Worm (Caenorhabditis elegans) whole organism, L1 larva: ENCODE data around the gene T21C12.8.
A peak's percentile ranks its signal among the peaks of the same experiment; 100 is the strongest.

Experiments used
- C16A3.4 ChIP-seq: fragments of 150-350 bp; optimal IDR thresholded peaks from 2 replicates; lab custom pipeline; 2014; ENCODE audit warnings: missing biosample characterization, missing genetic modification characterization
- F16B12.6 ChIP-seq: fragments of 150-350 bp; optimal IDR thresholded peaks from 2 replicates; lab custom pipeline; 2014; ENCODE audit warnings: missing biosample characterization, missing genetic modification characterization
- alr-1 ChIP-seq: fragments of 200-800 bp; sonication (Bioruptor generic); optimal IDR thresholded peaks from 2 replicates; lab custom pipeline; 2018; ENCODE audit warnings: borderline replicate concordance, mild to moderate bottlenecking, missing genetic modification characterization, missing compliant biosample characterization
- aly-2 ChIP-seq: fragments of 150-350 bp; optimal IDR thresholded peaks from 2 replicates; lab custom pipeline; 2014; ENCODE audit warnings: missing biosample characterization, missing genetic modification characterization
- blmp-1 ChIP-seq: fragments of 150-350 bp; optimal IDR thresholded peaks from 2 replicates; lab custom pipeline; 2014; ENCODE audit warnings: missing biosample characterization, missing genetic modification characterization
- ceh-63 ChIP-seq: fragments of 200-800 bp; sonication (Bioruptor generic); optimal IDR thresholded peaks from 2 replicates; lab custom pipeline; 2018; ENCODE audit warnings: mild to moderate bottlenecking, missing genetic modification characterization, missing compliant biosample characterization
- ceh-8 ChIP-seq: fragments of 200-800 bp; sonication (Bioruptor generic); optimal IDR thresholded peaks from 2 replicates; lab custom pipeline; 2018; ENCODE audit warnings: mild to moderate bottlenecking, missing genetic modification characterization, moderate library complexity, missing compliant biosample characterization
- ceh-82 ChIP-seq, 3 experiments: fragments of 150-350 bp in 1 of 3; sonication (generic microtip) in 2 of 3; optimal IDR thresholded peaks; 2 replicates each; lab custom pipeline; 2014 to 2017; ENCODE audit warnings: missing biosample characterization in 3 of 3, missing genetic modification characterization in 3 of 3
- ceh-90 ChIP-seq: sonication (generic microtip); optimal IDR thresholded peaks from 2 replicates; lab custom pipeline; 2016; ENCODE audit warnings: missing genetic modification characterization, missing compliant biosample characterization
- ces-1 ChIP-seq: fragments of 150-350 bp; optimal IDR thresholded peaks from 2 replicates; lab custom pipeline; 2014; ENCODE audit warnings: missing biosample characterization, missing genetic modification reagents, missing genetic modification characterization
- dpl-1 ChIP-seq, 3 experiments: fragments of 150-350 bp in 2 of 3; sonication (generic microtip) in 1 of 3; optimal IDR thresholded peaks; 2 replicates each; lab custom pipeline; 2014 to 2017; ENCODE audit warnings: missing biosample characterization in 3 of 3, missing genetic modification characterization in 3 of 3, missing genetic modification reagents in 3 of 3
- dsc-1 ChIP-seq: sonication (generic microtip); optimal IDR thresholded peaks from 2 replicates; lab custom pipeline; 2016; ENCODE audit warnings: mild to moderate bottlenecking, missing genetic modification characterization, missing compliant biosample characterization
- efl-3 ChIP-seq: fragments of 200-800 bp; sonication (Bioruptor generic); optimal IDR thresholded peaks from 2 replicates; lab custom pipeline; 2018; ENCODE audit warnings: mild to moderate bottlenecking, missing genetic modification characterization, missing compliant biosample characterization
- egl-13 ChIP-seq: sonication (generic microtip); optimal IDR thresholded peaks from 2 replicates; lab custom pipeline; 2016; ENCODE audit warnings: missing genotype, missing genetic modification reagents, missing genetic modification characterization, missing compliant biosample characterization
- egl-27 ChIP-seq, 2 experiments: fragments of 150-350 bp in 1 of 2; sonication (generic microtip); optimal IDR thresholded peaks; 3 replicates each; lab custom pipeline; 2017 to 2018; ENCODE audit warnings: missing biosample characterization in 2 of 2, missing genetic modification characterization in 2 of 2, missing genetic modification reagents in 2 of 2
- elt-2 ChIP-seq: sonication (generic microtip); optimal IDR thresholded peaks from 2 replicates; lab custom pipeline; 2016; ENCODE audit warnings: missing genetic modification characterization, mild to moderate bottlenecking, inconsistent platforms, missing compliant biosample characterization, missing genetic modification reagents
- elt-3 ChIP-seq, 6 experiments: fragments of 150-350 bp in 1 of 6; sonication (generic microtip); optimal IDR thresholded peaks; 2 replicates each; lab custom pipeline; 2017 to 2018; ENCODE audit warnings: missing biosample characterization in 6 of 6, missing genetic modification characterization in 6 of 6, inconsistent platforms in 1 of 6
- fkh-10 ChIP-seq: sonication (generic microtip); optimal IDR thresholded peaks from 2 replicates; lab custom pipeline; 2017; ENCODE audit warnings: missing biosample characterization, missing genetic modification reagents, missing genetic modification characterization
- fkh-4 ChIP-seq: sonication (generic microtip); optimal IDR thresholded peaks from 2 replicates; lab custom pipeline; 2016; ENCODE audit warnings: missing compliant biosample characterization, missing genetic modification characterization, borderline replicate concordance
- fkh-8 ChIP-seq: sonication (generic microtip); optimal IDR thresholded peaks from 2 replicates; lab custom pipeline; 2016; ENCODE audit warnings: mild to moderate bottlenecking, missing genetic modification characterization, missing compliant biosample characterization
- fos-1 ChIP-seq: fragments of 150-350 bp; optimal IDR thresholded peaks from 2 replicates; lab custom pipeline; 2014; ENCODE audit warnings: missing biosample characterization, missing genetic modification characterization
- grh-1 ChIP-seq: fragments of 200-800 bp; sonication (Bioruptor generic); IDR thresholded peaks from 2 replicates; pipeline ENCODE4 v1.3.6; 2022; ENCODE audit warnings: missing genetic modification reagents, missing genetic modification characterization, missing compliant biosample characterization
- hpl-2 ChIP-seq: fragments of 150-350 bp; optimal IDR thresholded peaks from 2 replicates; lab custom pipeline; 2014; ENCODE audit warnings: missing biosample characterization, missing genetic modification reagents, missing genetic modification characterization
- irx-1 ChIP-seq: sonication (generic microtip); optimal IDR thresholded peaks from 2 replicates; lab custom pipeline; 2016; ENCODE audit warnings: missing genetic modification characterization, missing compliant biosample characterization
- isw-1 ChIP-seq: fragments of 200-800 bp; sonication (Bioruptor generic); IDR thresholded peaks from 2 replicates; pipeline ENCODE4 v1.3.6; 2022; ENCODE audit warnings: missing genetic modification characterization, missing compliant biosample characterization
- jun-1 ChIP-seq: fragments of 150-350 bp; optimal IDR thresholded peaks from 2 replicates; lab custom pipeline; 2014; ENCODE audit warnings: missing biosample characterization, missing genetic modification reagents, missing genetic modification characterization
- lin-35 ChIP-seq, 2 experiments: fragments of 150-350 bp; optimal IDR thresholded peaks; 2 replicates each; lab custom pipeline; 2014; ENCODE audit warnings: missing biosample characterization in 2 of 2, missing genetic modification characterization in 2 of 2, missing genetic modification reagents in 2 of 2
- lsy-2 ChIP-seq, 2 experiments: fragments of 150-350 bp; optimal IDR thresholded peaks; 2 replicates each; lab custom pipeline; 2014; ENCODE audit warnings: missing biosample characterization in 2 of 2, missing genetic modification characterization in 2 of 2
- mdl-1 ChIP-seq, 2 experiments: fragments of 150-350 bp; optimal IDR thresholded peaks; 2 replicates each; lab custom pipeline; 2014 to 2017; ENCODE audit warnings: missing biosample characterization in 2 of 2, missing genetic modification characterization in 2 of 2, inconsistent platforms in 1 of 2
- nhr-11 ChIP-seq: fragments of 150-350 bp; optimal IDR thresholded peaks from 2 replicates; lab custom pipeline; 2014; ENCODE audit warnings: missing biosample characterization, missing genetic modification characterization
- nhr-19 ChIP-seq: fragments of 200-800 bp; sonication (Bioruptor generic); conservative IDR thresholded peaks from 2 replicates; pipeline ENCODE4 v1.3.6; 2022; ENCODE audit warnings: missing genetic modification characterization, missing compliant biosample characterization
- nhr-20 ChIP-seq: sonication (generic microtip); optimal IDR thresholded peaks from 2 replicates; lab custom pipeline; 2016; ENCODE audit warnings: mild to moderate bottlenecking, missing genetic modification characterization, missing compliant biosample characterization
- nhr-71 ChIP-seq: sonication (generic microtip); optimal IDR thresholded peaks from 2 replicates; lab custom pipeline; 2016; ENCODE audit warnings: mild to moderate bottlenecking, missing genetic modification characterization, moderate library complexity, missing compliant biosample characterization
- nhr-76 ChIP-seq: sonication (generic microtip); optimal IDR thresholded peaks from 2 replicates; lab custom pipeline; 2017; ENCODE audit warnings: missing biosample characterization, missing genetic modification characterization
- nhr-77 ChIP-seq: fragments of 150-350 bp; optimal IDR thresholded peaks from 2 replicates; lab custom pipeline; 2014; ENCODE audit warnings: missing biosample characterization, missing genetic modification characterization
- nhr-84 ChIP-seq: sonication (generic microtip); optimal IDR thresholded peaks from 2 replicates; lab custom pipeline; 2017; ENCODE audit warnings: missing biosample characterization, missing genetic modification characterization
- nhr-85 ChIP-seq: sonication (generic microtip); peaks from one replicate; lab custom pipeline; 2016; ENCODE audit warnings: missing genetic modification characterization, inconsistent platforms, missing compliant biosample characterization
- nhr-90 ChIP-seq: sonication (generic microtip); optimal IDR thresholded peaks from 2 replicates; lab custom pipeline; 2016; ENCODE audit warnings: mild to moderate bottlenecking, missing genetic modification characterization, missing compliant biosample characterization; ENCODE audit not compliant: poor library complexity
- rnt-1 ChIP-seq: sonication (generic microtip); optimal IDR thresholded peaks from 2 replicates; lab custom pipeline; 2016; ENCODE audit warnings: mild to moderate bottlenecking, missing genetic modification characterization, moderate library complexity, missing compliant biosample characterization
- snu-23 ChIP-seq: sonication (generic microtip); optimal IDR thresholded peaks from 2 replicates; lab custom pipeline; 2016; ENCODE audit warnings: missing genetic modification characterization, missing compliant biosample characterization
- sox-4 ChIP-seq: sonication (generic microtip); optimal IDR thresholded peaks from 2 replicates; lab custom pipeline; 2016; ENCODE audit warnings: missing genetic modification characterization, missing compliant biosample characterization
- sptf-1 ChIP-seq: fragments of 150-350 bp; optimal IDR thresholded peaks from 2 replicates; lab custom pipeline; 2014; ENCODE audit warnings: missing biosample characterization, missing genetic modification characterization
- swsn-7 ChIP-seq: sonication (generic microtip); optimal IDR thresholded peaks from 2 replicates; lab custom pipeline; 2016; ENCODE audit warnings: missing genetic modification characterization, missing compliant biosample characterization
- tlp-1 ChIP-seq: fragments of 150-350 bp; optimal IDR thresholded peaks from 2 replicates; lab custom pipeline; 2014; ENCODE audit warnings: missing biosample characterization, missing genetic modification characterization
- unc-30 ChIP-seq: sonication (generic microtip); optimal IDR thresholded peaks from 2 replicates; lab custom pipeline; 2017; ENCODE audit warnings: missing biosample characterization, missing genetic modification characterization
- unc-86 ChIP-seq: sonication (generic microtip); optimal IDR thresholded peaks from 2 replicates; lab custom pipeline; 2016; ENCODE audit warnings: missing genetic modification characterization, missing compliant biosample characterization
- vab-15 ChIP-seq: sonication (generic microtip); optimal IDR thresholded peaks from 2 replicates; lab custom pipeline; 2017; ENCODE audit warnings: missing genotype, mild to moderate bottlenecking, missing genetic modification characterization, missing compliant biosample characterization
- xbp-1 ChIP-seq: sonication (generic microtip); optimal IDR thresholded peaks from 2 replicates; lab custom pipeline; 2016; ENCODE audit warnings: missing genetic modification characterization, missing compliant biosample characterization
- ztf-11 ChIP-seq, 2 experiments: sonication (generic microtip); optimal IDR thresholded peaks; 2 replicates each; lab custom pipeline; 2016 to 2017; ENCODE audit warnings: missing genetic modification characterization in 2 of 2, missing biosample characterization in 1 of 2, missing compliant biosample characterization in 1 of 2

The T21C12.8 gene

ce11 chrIII:10525927-10526326 is 26.9 kb downstream of the T21C12.8 start (continued):
- TF ChIP-seq tlp-1 (tag; lab: Kevin White, UChicago) (no peak), efl-3 (no peak), egl-27 (tag; optimal IDR thresholded peaks at IDR 0.05; lab: Kevin White, UChicago) (no peak), C16A3.4 (no peak), hpl-2 (GFP tag; lab: Kevin White, UChicago) (no peak), unc-30 (tag; lab: Kevin White, UChicago) (no peak), blmp-1 (tag; lab: Kevin White, UChicago) (no peak), nhr-76 (tag; lab: Kevin White, UChicago) (no peak), lsy-2 (tag; optimal IDR thresholded peaks at IDR 0.05; lab: Kevin White, UChicago) (peak; percentile 27 to 48), rnt-1 (tag; lab: Kevin White, UChicago) (peak; percentile 72), lin-35 (GFP tag; optimal IDR thresholded peaks at IDR 0.05; lab: Kevin White, UChicago) (peak in 1 of 2 experiments; percentile 23), fkh-4 (no peak), egl-13 (tag; lab: Kevin White, UChicago) (no peak), mdl-1 (tag; optimal IDR thresholded peaks at IDR 0.05; lab: Kevin White, UChicago) (peak in 1 of 2 experiments; percentile 7), alr-1 (tag; lab: Kevin White, UChicago) (no peak), vab-15 (tag; lab: Kevin White, UChicago) (peak; percentile 98), elt-2 (tag; lab: Kevin White, UChicago) (no peak), nhr-84 (no peak), nhr-85 (tag; lab: Kevin White, UChicago) (no peak), dpl-1 (GFP tag; optimal IDR thresholded peaks at IDR 0.05; lab: Kevin White, UChicago) (no peak), jun-1 (tag; lab: Kevin White, UChicago) (no peak), elt-3 (tag; optimal IDR thresholded peaks at IDR 0.05; lab: Kevin White, UChicago) (no peak), nhr-77 (no peak), ceh-82 (tag; optimal IDR thresholded peaks at IDR 0.05; lab: Kevin White, UChicago) (no peak), nhr-11 (tag; lab: Kevin White, UChicago) (no peak), aly-2 (no peak), ces-1 (GFP tag; lab: Kevin White, UChicago) (no peak), unc-86 (tag; lab: Kevin White, UChicago) (no peak), nhr-19 (peak; percentile 19; the same call in 1 of the 2 replicates), dsc-1 (peak; percentile 40), ceh-90 (tag; lab: Kevin White, UChicago) (no peak), nhr-90 (tag; lab: Kevin White, UChicago) (no peak), ceh-63 (GFP tag; lab: Kevin White, UChicago) (no peak), swsn-7 (tag; lab: Kevin White, UChicago) (no peak)

ce11 chrIII:10524823-10525222 is 28.0 kb downstream of the T21C12.8 start:
- no peak for TF ChIP-seq fkh-10 (GFP tag; lab: Kevin White, UChicago)
- TF ChIP-seq, all 84 proteins: peak for 0

ce11 chrIII:10523025-10523424 is 29.8 kb downstream of the T21C12.8 start:
- TF ChIP-seq nhr-19 (no peak), sptf-1 (tag; lab: Kevin White, UChicago) (no peak), F16B12.6 (tag; lab: Kevin White, UChicago) (no peak), blmp-1 (tag; lab: Kevin White, UChicago) (no peak), ceh-8 (GFP tag; lab: Kevin White, UChicago) (no peak), nhr-11 (tag; lab: Kevin White, UChicago) (no peak)

ce11 chrIII:10521219-10521618 is 31.6 kb downstream of the T21C12.8 start:
- TF ChIP-seq irx-1 (no peak), fos-1 (tag; lab: Kevin White, UChicago) (no peak), unc-30 (tag; lab: Kevin White, UChicago) (no peak), snu-23 (GFP tag; lab: Kevin White, UChicago) (no peak), nhr-85 (tag; lab: Kevin White, UChicago) (no peak), nhr-76 (tag; lab: Kevin White, UChicago) (no peak), nhr-20 (no peak), fkh-8 (tag; lab: Kevin White, UChicago) (no peak), ceh-63 (GFP tag; lab: Kevin White, UChicago) (no peak), isw-1 (GFP tag; lab: Robert Waterston, UW) (no peak), egl-27 (tag; optimal IDR thresholded peaks at IDR 0.05; lab: Kevin White, UChicago) (no peak), ceh-90 (tag; lab: Kevin White, UChicago) (no peak), ztf-11 (tag; optimal IDR thresholded peaks at IDR 0.05; lab: Kevin White, UChicago) (no peak), grh-1 (GFP tag; lab: Robert Waterston, UW) (no peak), xbp-1 (no peak), sox-4 (no peak), nhr-71 (no peak)
